Worm (Caenorhabditis elegans) whole organism, mixed stage, embryonic: ENCODE data around the gene snpc-1.1.

Source experiments
- ceh-43 ChIP-seq: fragments of 200-800 bp; sonication (Bioruptor generic); optimal IDR thresholded peaks from 2 replicates; lab custom pipeline; 2018; ENCODE audit warnings: mild to moderate bottlenecking, missing genetic modification characterization, moderate library complexity, missing compliant biosample characterization
- sptf-1 ChIP-seq: sonication (generic microtip); optimal IDR thresholded peaks from 2 replicates; lab custom pipeline; 2017; ENCODE audit warnings: mild to moderate bottlenecking, missing genetic modification characterization, moderate library complexity, missing compliant biosample characterization

- TF ChIP-seq ceh-43 (GFP tag; lab: Kevin White, UChicago) (no peak), sptf-1 (tag; lab: Kevin White, UChicago) (no peak)
These were observed 44.0 kb upstream of the snpc-1.1 start, which contains the start of gene srw-62 for ce11 chrII:7825107-7825506.
